Worm (Caenorhabditis elegans) whole organism, L4 larva: Measurements from ENCODE around the gene C18C4.7.

Source experiments
- ZK546.5 ChIP-seq, 2 experiments: sonication (generic microtip); optimal IDR thresholded peaks; 2 replicates each; lab custom pipeline; 2017; ENCODE audit warnings: missing biosample characterization in 2 of 2, missing genetic modification characterization in 2 of 2
- attf-4 ChIP-seq: sonication (generic microtip); optimal IDR thresholded peaks from 3 replicates; lab custom pipeline; 2017; ENCODE audit warnings: missing biosample characterization, missing genetic modification characterization
- egl-27 ChIP-seq: sonication (generic microtip); optimal IDR thresholded peaks from 3 replicates; lab custom pipeline; 2017; ENCODE audit warnings: missing biosample characterization, missing genetic modification reagents, missing genetic modification characterization
- hlh-30 ChIP-seq: sonication (generic microtip); optimal IDR thresholded peaks from 2 replicates; lab custom pipeline; 2017; ENCODE audit warnings: antibody characterized with exemption, mild to moderate bottlenecking, missing genetic modification characterization, missing compliant biosample characterization; ENCODE audit not compliant: insufficient read depth
- lir-3 ChIP-seq: sonication (generic microtip); optimal IDR thresholded peaks from 2 replicates; lab custom pipeline; 2016; ENCODE audit warnings: mild to moderate bottlenecking, missing genetic modification characterization, missing compliant biosample characterization
- nhr-25 ChIP-seq: sonication (generic microtip); optimal IDR thresholded peaks from 2 replicates; lab custom pipeline; 2017; ENCODE audit warnings: missing genetic modification characterization, mild to moderate bottlenecking, missing compliant biosample characterization, antibody characterized with exemption, moderate library complexity, borderline replicate concordance; ENCODE audit not compliant: insufficient read depth
- nhr-76 ChIP-seq: fragments of 150-350 bp; optimal IDR thresholded peaks from 2 replicates; lab custom pipeline; 2014; ENCODE audit warnings: missing biosample characterization, missing genetic modification characterization
- nhr-77 ChIP-seq: fragments of 150-350 bp; optimal IDR thresholded peaks from 2 replicates; lab custom pipeline; 2014; ENCODE audit warnings: missing biosample characterization, missing genetic modification characterization
- skn-1 ChIP-seq: fragments of 150-350 bp; optimal IDR thresholded peaks from 2 replicates; lab custom pipeline; 2014; ENCODE audit warnings: missing biosample characterization, missing genetic modification characterization
- unc-130 ChIP-seq: sonication (generic microtip); optimal IDR thresholded peaks from 2 replicates; lab custom pipeline; 2016; ENCODE audit warnings: missing genetic modification reagents, missing genetic modification characterization, missing compliant biosample characterization
- unc-39 ChIP-seq: sonication (generic microtip); optimal IDR thresholded peaks from 2 replicates; lab custom pipeline; 2017; ENCODE audit warnings: missing biosample characterization, missing genetic modification characterization
- unc-62 ChIP-seq, 3 experiments: fragments of 150-350 bp in 1 of 3; sonication (generic microtip); optimal IDR thresholded peaks in 2 of 3; peaks in 1 of 3; 1 replicate in 1 of 3; 2 replicates in 2 of 3; lab custom pipeline; 2014 to 2017; ENCODE audit warnings: missing biosample characterization in 3 of 3, missing genetic modification characterization in 3 of 3, missing genetic modification reagents in 3 of 3, missing genotype in 1 of 3

ce11 chrV:5580517-5580916 lies 13.5 kb upstream of the C18C4.7 start:
- TF ChIP-seq skn-1 (tag; lab: Kevin White, UChicago) (no peak), nhr-25 (no peak), attf-4 (tag; lab: Kevin White, UChicago) (no peak), lir-3 (tag; lab: Kevin White, UChicago) (no peak), unc-39 (tag; lab: Kevin White, UChicago) (no peak), egl-27 (tag; lab: Kevin White, UChicago) (no peak), unc-62 (GFP tag; optimal IDR thresholded peaks at IDR 0.05 in 1 of 2; lab: Kevin White, UChicago) (no peak), unc-62 (tag; optimal IDR thresholded peaks at IDR 0.05; lab: Kevin White, UChicago) (no peak), unc-130 (no peak), nhr-76 (tag; lab: Kevin White, UChicago) (no peak), ZK546.5 (tag; optimal IDR thresholded peaks at IDR 0.05; lab: Kevin White, UChicago) (no peak), hlh-30 (peak; percentile 41), nhr-77 (tag; lab: Kevin White, UChicago) (no peak)
